Fruit fly (Drosophila melanogaster): ENCODE results near the gene CG1640.

The CG1640 gene

dm6 chrX:13370306-13370705 is at the start of gene CG1640:
TSS of gene CG1640 (plus strand) at chrX:13370606.
- no peak for TF ChIP-seq insv (optimal IDR thresholded peaks at IDR 0.05)
- TF ChIP-seq Sin3A (optimal IDR thresholded peaks at IDR 0.05): no peak
- TF ChIP-seq h (optimal IDR thresholded peaks at IDR 0.05): no peak
- no peak for TF ChIP-seq ttk (optimal IDR thresholded peaks at IDR 0.05)
- TF ChIP-seq Myc (optimal IDR thresholded peaks at IDR 0.05): no peak
- no peak for TF ChIP-seq psq (optimal IDR thresholded peaks at IDR 0.05)

dm6 chrX:13320697-13321445 is 49.5 kb upstream of the CG1640 start:
- no peak for TF ChIP-seq Myc (optimal IDR thresholded peaks at IDR 0.05)
- no peak for TF ChIP-seq h (optimal IDR thresholded peaks at IDR 0.05)
- no peak for TF ChIP-seq ttk (optimal IDR thresholded peaks at IDR 0.05)
- TF ChIP-seq insv (optimal IDR thresholded peaks at IDR 0.05): no peak
- TF ChIP-seq psq (optimal IDR thresholded peaks at IDR 0.05): no peak
- no peak for TF ChIP-seq Sin3A (optimal IDR thresholded peaks at IDR 0.05)

dm6 chrX:13322405-13322804 is 48.0 kb upstream of the CG1640 start:
- TF ChIP-seq Myc (optimal IDR thresholded peaks at IDR 0.05): no peak
- no peak for TF ChIP-seq h (optimal IDR thresholded peaks at IDR 0.05)
- TF ChIP-seq psq (optimal IDR thresholded peaks at IDR 0.05): no peak
- TF ChIP-seq Sin3A (optimal IDR thresholded peaks at IDR 0.05): no peak
- no peak for TF ChIP-seq ttk (optimal IDR thresholded peaks at IDR 0.05)
- TF ChIP-seq insv (optimal IDR thresholded peaks at IDR 0.05): no peak

dm6 chrX:13323114-13323513 is 47.3 kb upstream of the CG1640 start:
- TF ChIP-seq psq (optimal IDR thresholded peaks at IDR 0.05) (no peak), insv (optimal IDR thresholded peaks at IDR 0.05) (no peak), h (optimal IDR thresholded peaks at IDR 0.05) (no peak), Sin3A (optimal IDR thresholded peaks at IDR 0.05) (no peak), Myc (optimal IDR thresholded peaks at IDR 0.05) (no peak), ttk (optimal IDR thresholded peaks at IDR 0.05) (no peak)

- TF ChIP-seq Myc (optimal IDR thresholded peaks at IDR 0.05) (no peak), ttk (optimal IDR thresholded peaks at IDR 0.05) (no peak), insv (optimal IDR thresholded peaks at IDR 0.05) (no peak), h (optimal IDR thresholded peaks at IDR 0.05) (no peak), psq (optimal IDR thresholded peaks at IDR 0.05) (no peak), Sin3A (optimal IDR thresholded peaks at IDR 0.05) (no peak)
Measured at dm6 chrX:13323526-13323925, 46.9 kb upstream of the CG1640 start.

DNA sequence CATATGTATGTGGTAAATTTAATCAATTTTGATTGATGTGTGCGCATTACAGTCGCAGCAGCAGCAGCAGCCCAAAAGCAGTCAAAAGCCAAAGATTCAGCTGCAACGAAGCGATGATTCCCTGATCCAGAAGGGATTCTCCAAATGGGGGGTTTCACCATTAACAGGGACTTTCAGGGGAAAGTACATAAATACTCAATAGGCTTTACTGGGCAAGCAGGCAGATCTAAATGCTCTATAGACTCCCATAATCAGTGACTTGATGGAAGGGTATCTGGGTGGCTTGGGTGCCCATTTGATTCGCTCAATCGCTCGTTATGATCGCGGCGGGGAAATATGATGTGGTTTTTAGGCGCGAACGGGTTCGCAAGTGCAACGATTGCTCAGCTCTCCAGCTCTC is 45.1 kb upstream of the CG1640 start:
- TF ChIP-seq h (optimal IDR thresholded peaks at IDR 0.05) (no peak), psq (optimal IDR thresholded peaks at IDR 0.05) (no peak), insv (optimal IDR thresholded peaks at IDR 0.05) (no peak), Myc (optimal IDR thresholded peaks at IDR 0.05) (no peak), ttk (optimal IDR thresholded peaks at IDR 0.05) (no peak), Sin3A (optimal IDR thresholded peaks at IDR 0.05) (no peak)

- no peak for TF ChIP-seq h (optimal IDR thresholded peaks at IDR 0.05)
- no peak for TF ChIP-seq Sin3A (optimal IDR thresholded peaks at IDR 0.05)
- no peak for TF ChIP-seq Myc (optimal IDR thresholded peaks at IDR 0.05)
- TF ChIP-seq psq (optimal IDR thresholded peaks at IDR 0.05): no peak
- TF ChIP-seq insv (optimal IDR thresholded peaks at IDR 0.05): no peak
- TF ChIP-seq ttk (optimal IDR thresholded peaks at IDR 0.05): no peak
Measured at dm6 chrX:13329572-13330046, 40.8 kb upstream of the CG1640 start, which contains the start of gene Prx2. TSS of gene Prx2 (plus strand) at chrX:13329824.

DNA sequence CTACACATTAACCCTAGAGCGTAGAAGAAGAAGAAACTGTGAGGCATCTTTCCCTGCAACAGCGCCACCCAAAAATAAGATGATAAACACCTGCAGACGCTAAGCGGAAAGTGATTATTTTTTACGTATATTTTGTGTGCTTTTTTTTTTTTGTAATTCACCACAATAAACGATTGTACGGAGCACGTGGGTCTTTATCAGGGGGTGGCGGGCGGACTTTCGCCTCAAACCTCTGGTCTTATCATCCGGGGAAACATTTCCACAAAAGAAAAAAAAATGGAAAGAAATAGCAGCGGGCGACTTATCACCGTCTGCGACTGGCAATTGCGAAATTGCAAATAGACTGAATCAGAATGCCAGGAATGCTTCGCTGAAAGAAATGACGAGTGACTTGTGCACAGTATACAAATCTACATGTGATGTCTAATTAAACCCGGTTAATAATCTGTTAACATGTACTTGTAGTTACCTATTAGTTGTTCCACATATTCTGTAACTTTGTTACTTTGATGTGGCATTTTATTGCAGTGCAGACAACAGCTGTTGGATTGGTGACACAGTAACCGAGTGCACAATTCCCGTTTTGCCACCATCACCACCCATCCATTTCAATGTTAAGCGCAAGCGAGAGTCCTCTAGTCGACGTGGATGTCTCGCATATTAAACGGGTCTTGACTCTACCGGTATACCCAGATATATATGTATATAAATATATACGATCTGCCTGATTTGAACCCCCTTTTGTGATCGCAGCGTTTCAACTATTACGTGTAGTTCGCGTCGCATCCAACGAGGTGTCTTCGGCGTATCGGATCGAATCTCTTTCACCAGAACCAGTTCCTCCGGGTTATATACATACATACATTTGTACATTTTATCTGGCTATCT is 38.3 kb upstream of the CG1640 start:
- TF ChIP-seq ttk (optimal IDR thresholded peaks at IDR 0.05) (no peak), Myc (optimal IDR thresholded peaks at IDR 0.05) (no peak), h (optimal IDR thresholded peaks at IDR 0.05) (no peak), insv (optimal IDR thresholded peaks at IDR 0.05) (no peak), psq (optimal IDR thresholded peaks at IDR 0.05) (no peak), Sin3A (optimal IDR thresholded peaks at IDR 0.05) (no peak)

dm6 chrX:13332702-13333243 is 37.6 kb upstream of the CG1640 start:
- TF ChIP-seq psq (optimal IDR thresholded peaks at IDR 0.05) (no peak), h (optimal IDR thresholded peaks at IDR 0.05) (no peak), Sin3A (optimal IDR thresholded peaks at IDR 0.05) (no peak), Myc (optimal IDR thresholded peaks at IDR 0.05) (no peak), ttk (optimal IDR thresholded peaks at IDR 0.05) (no peak), insv (optimal IDR thresholded peaks at IDR 0.05) (no peak)

DNA sequence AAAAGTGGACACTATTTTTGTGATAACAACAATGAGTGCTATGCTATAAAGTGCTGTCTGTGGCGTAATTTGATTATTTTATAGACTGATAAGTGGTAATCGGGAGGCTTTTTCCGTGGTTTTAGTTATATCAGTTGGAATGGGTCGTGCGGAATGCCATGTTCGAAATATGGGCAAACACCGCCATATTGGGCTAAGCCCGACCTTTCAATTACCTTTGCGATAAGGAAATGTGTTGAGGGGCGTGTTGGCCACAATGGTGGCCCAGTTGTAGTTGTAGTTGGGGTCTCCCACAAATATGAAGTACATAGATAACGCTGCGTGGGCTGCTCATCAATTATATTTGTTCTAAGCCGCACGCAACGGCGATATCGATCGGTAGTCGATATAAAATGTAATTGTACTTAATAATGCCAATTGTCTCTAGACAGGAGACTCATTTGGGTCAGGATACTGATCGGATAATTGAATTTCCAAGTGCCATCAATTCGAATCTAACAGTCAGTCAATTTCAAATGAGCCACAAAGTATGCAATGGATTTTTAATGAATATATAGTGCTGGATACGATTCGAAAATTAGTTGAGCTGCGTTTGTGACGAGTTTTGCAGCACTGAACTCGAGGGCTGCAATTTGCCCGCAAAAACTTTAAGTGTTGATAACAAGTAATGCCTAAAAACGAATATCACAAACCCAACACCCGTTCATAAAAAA is 35.8 kb upstream of the CG1640 start:
- TF ChIP-seq psq (optimal IDR thresholded peaks at IDR 0.05): no peak
- TF ChIP-seq h (optimal IDR thresholded peaks at IDR 0.05): no peak
- TF ChIP-seq Myc (optimal IDR thresholded peaks at IDR 0.05): no peak
- no peak for TF ChIP-seq ttk (optimal IDR thresholded peaks at IDR 0.05)
- no peak for TF ChIP-seq Sin3A (optimal IDR thresholded peaks at IDR 0.05)

DNA sequence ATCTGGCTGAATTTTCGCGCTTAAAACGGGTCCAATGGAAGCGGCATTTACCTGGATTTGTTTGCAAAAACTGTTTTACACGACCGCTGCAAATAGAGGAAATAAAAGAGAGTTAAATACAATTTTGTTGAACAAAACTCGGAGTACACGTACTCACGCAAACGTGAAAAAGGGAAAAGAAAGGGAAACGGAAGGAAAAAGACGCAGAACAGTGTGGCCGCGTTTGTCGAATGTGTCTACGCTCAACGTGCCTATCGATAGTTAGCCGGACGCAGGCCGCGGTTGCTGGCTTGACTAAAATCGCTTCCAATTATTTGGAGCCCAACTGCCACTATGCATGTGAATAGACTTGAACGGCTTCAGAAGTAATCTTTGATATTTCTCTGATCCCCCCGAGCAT is 33.0 kb upstream of the CG1640 start, which contains the start of gene RpS15Aa:
Gene RpS15Aa (minus strand): TSS at position 252 of the 400 bp plus-strand sequence.
- TF ChIP-seq psq (optimal IDR thresholded peaks at IDR 0.05): no peak
- TF ChIP-seq ttk (optimal IDR thresholded peaks at IDR 0.05): no peak
- no peak for TF ChIP-seq Myc (optimal IDR thresholded peaks at IDR 0.05)
- TF ChIP-seq Sin3A (optimal IDR thresholded peaks at IDR 0.05): no peak
- no peak for TF ChIP-seq h (optimal IDR thresholded peaks at IDR 0.05)
- TF ChIP-seq insv (optimal IDR thresholded peaks at IDR 0.05): no peak

Measured in Kc167 (cell line).